Fruit fly (Drosophila melanogaster) whole organism, embryonic: ENCODE measurements around the gene cnc.

Experiments used
- Adf1 ChIP-seq: fragments of 200-800 bp; sonication (Bioruptor generic); IDR thresholded peaks from 2 replicates; pipeline ENCODE4 v1.3.6; 2022; ENCODE audit warnings: missing biosample characterization, missing genetic modification characterization
- Bdp1 ChIP-seq: fragments of 200-800 bp; sonication (Bioruptor generic); optimal IDR thresholded peaks from 3 replicates; lab custom pipeline; 2016; ENCODE audit warnings: missing biosample characterization, missing genetic modification characterization
- Bgb ChIP-seq: fragments of 200-800 bp; sonication (Bioruptor generic); IDR thresholded peaks from 2 replicates; pipeline ENCODE4 v1.3.6; 2022; ENCODE audit warnings: missing biosample characterization, missing genetic modification characterization; ENCODE audit not compliant: partially characterized antibody
- CG12769 ChIP-seq: fragments of 200-800 bp; sonication (Bioruptor generic); optimal IDR thresholded peaks from 2 replicates; lab custom pipeline; 2019; ENCODE audit warnings: missing biosample characterization, mild to moderate bottlenecking, missing genetic modification characterization, moderate library complexity
- CG15696 ChIP-seq: fragments of 200-800 bp; sonication (Bioruptor generic); optimal IDR thresholded peaks from 2 replicates; lab custom pipeline; 2019; ENCODE audit warnings: missing biosample characterization, mild to moderate bottlenecking, missing genetic modification characterization, moderate library complexity
- CG1647 ChIP-seq: fragments of 200-800 bp; sonication (Bioruptor generic); optimal IDR thresholded peaks from 3 replicates; lab custom pipeline; 2016; ENCODE audit warnings: missing biosample characterization, missing genetic modification characterization
- CG17385 ChIP-seq: fragments of 200-800 bp; sonication (Bioruptor generic); optimal IDR thresholded peaks from 3 replicates; lab custom pipeline; 2018; ENCODE audit warnings: missing biosample characterization, mild to moderate bottlenecking, missing genetic modification characterization
- CG2202 ChIP-seq: fragments of 200-800 bp; sonication (Bioruptor generic); optimal IDR thresholded peaks from 2 replicates; lab custom pipeline; 2018; ENCODE audit warnings: missing biosample characterization, mild to moderate bottlenecking, missing genetic modification characterization
- CG3065 ChIP-seq: fragments of 200-800 bp; sonication (Bioruptor generic); optimal IDR thresholded peaks from 2 replicates; lab custom pipeline; 2016; ENCODE audit warnings: missing biosample characterization, missing genetic modification characterization
- CG3407 ChIP-seq: fragments of 200-800 bp; sonication (Bioruptor generic); optimal IDR thresholded peaks from 2 replicates; lab custom pipeline; 2018; ENCODE audit warnings: missing biosample characterization, mild to moderate bottlenecking, missing genetic modification characterization
- CG4617 ChIP-seq: fragments of 200-800 bp; sonication (Bioruptor generic); optimal IDR thresholded peaks from 3 replicates; lab custom pipeline; 2016; ENCODE audit warnings: missing biosample characterization, missing genetic modification characterization, borderline replicate concordance
- CG5180 ChIP-seq: fragments of 200-800 bp; sonication (Bioruptor generic); optimal IDR thresholded peaks from 3 replicates; lab custom pipeline; 2017; ENCODE audit warnings: missing biosample characterization, missing genetic modification characterization, mild to moderate bottlenecking, moderate library complexity, missing genetic modification reagents
- CG6854 ChIP-seq: fragments of 200-800 bp; sonication (Bioruptor generic); optimal IDR thresholded peaks from 3 replicates; lab custom pipeline; 2017; ENCODE audit warnings: missing biosample characterization, mild to moderate bottlenecking, missing genetic modification characterization
- CG7839 ChIP-seq: fragments of 200-800 bp; sonication (Bioruptor generic); optimal IDR thresholded peaks from 3 replicates; lab custom pipeline; 2018; ENCODE audit warnings: missing biosample characterization, mild to moderate bottlenecking, missing genetic modification characterization, moderate library complexity
- CG9797 ChIP-seq: fragments of 200-800 bp; sonication (Bioruptor generic); optimal IDR thresholded peaks from 3 replicates; lab custom pipeline; 2018; ENCODE audit warnings: missing biosample characterization, mild to moderate bottlenecking, missing genetic modification characterization
- CoRest ChIP-seq: fragments of 200-800 bp; sonication (Bioruptor generic); optimal IDR thresholded peaks from 3 replicates; lab custom pipeline; 2018; ENCODE audit warnings: missing biosample characterization, mild to moderate bottlenecking, missing genetic modification characterization, moderate library complexity
- D ChIP-seq, 2 experiments: fragments of 200-800 bp in 1 of 2; fragments of >200 bp in 1 of 2; sonication (Bioruptor generic) in 1 of 2; optimal IDR thresholded peaks; 2 replicates in 1 of 2; 3 replicates in 1 of 2; lab custom pipeline; 2017; ENCODE audit warnings: mild to moderate bottlenecking in 1 of 2, missing biosample characterization in 1 of 2, missing genetic modification characterization in 1 of 2, missing genetic modification reagents in 1 of 2
- Dbx ChIP-seq: fragments of 200-800 bp; sonication (Bioruptor generic); IDR thresholded peaks from 3 replicates; pipeline ENCODE4 v1.3.6; 2022; ENCODE audit warnings: missing biosample characterization, missing genetic modification characterization
- Gug ChIP-seq: fragments of 200-800 bp; sonication (Bioruptor generic); IDR thresholded peaks from 4 replicates; pipeline ENCODE4 v1.3.6; 2022; ENCODE audit warnings: missing biosample characterization, missing genetic modification characterization
- Lim3 ChIP-seq: fragments of 200-800 bp; sonication (Bioruptor generic); IDR thresholded peaks from 2 replicates; pipeline ENCODE4 v1.3.6; 2022; ENCODE audit warnings: missing biosample characterization, missing genetic modification characterization
- Med ChIP-seq: fragments of 200-800 bp; sonication (Bioruptor generic); peaks from one replicate; lab custom pipeline; 2016; ENCODE audit warnings: missing biosample characterization, missing genetic modification characterization, mild to moderate bottlenecking, inconsistent platforms, moderate library complexity
- Sox100B ChIP-seq: fragments of 200-800 bp; sonication (Bioruptor generic); optimal IDR thresholded peaks from 3 replicates; lab custom pipeline; 2018; ENCODE audit warnings: missing biosample characterization, mild to moderate bottlenecking, missing genetic modification characterization
- TFAM ChIP-seq: fragments of 200-800 bp; sonication (Bioruptor generic); optimal IDR thresholded peaks from 2 replicates; lab custom pipeline; 2017; ENCODE audit warnings: missing biosample characterization, missing genetic modification characterization, inconsistent platforms
- bbx ChIP-seq: fragments of 200-800 bp; sonication (Bioruptor generic); IDR thresholded peaks from 2 replicates; pipeline ENCODE4 v1.3.6; 2022; ENCODE audit warnings: missing biosample characterization, missing genetic modification characterization; ENCODE audit not compliant: partially characterized antibody
- dmrt11E ChIP-seq: fragments of 200-800 bp; sonication (Bioruptor generic); optimal IDR thresholded peaks from 3 replicates; lab custom pipeline; 2018; ENCODE audit warnings: missing biosample characterization, mild to moderate bottlenecking, missing genetic modification characterization, moderate library complexity
- ems ChIP-seq: fragments of 200-800 bp; sonication (Bioruptor generic); optimal IDR thresholded peaks from 3 replicates; lab custom pipeline; 2016; ENCODE audit warnings: missing biosample characterization, missing genetic modification characterization
- fd64A ChIP-seq: fragments of 200-800 bp; sonication (Bioruptor generic); optimal IDR thresholded peaks from 3 replicates; lab custom pipeline; 2018; ENCODE audit warnings: missing biosample characterization, mild to moderate bottlenecking, missing genetic modification characterization
- ham ChIP-seq: fragments of 200-800 bp; sonication (Bioruptor generic); IDR thresholded peaks from 2 replicates; pipeline ENCODE4 v1.3.6; 2022; ENCODE audit warnings: missing biosample characterization, missing genetic modification characterization
- kay ChIP-seq: fragments of 200-800 bp; sonication (Bioruptor generic); optimal IDR thresholded peaks from 2 replicates; lab custom pipeline; 2016; ENCODE audit warnings: missing biosample characterization, missing genetic modification characterization
- knrl ChIP-seq: fragments of 200-800 bp; sonication (Bioruptor generic); IDR thresholded peaks from 3 replicates; pipeline ENCODE4 v1.3.6; 2022; ENCODE audit warnings: missing biosample characterization, missing genetic modification characterization; ENCODE audit not compliant: partially characterized antibody
- lmd ChIP-seq: fragments of 200-800 bp; sonication (Bioruptor generic); IDR thresholded peaks from 2 replicates; pipeline ENCODE4 v1.3.6; 2022; ENCODE audit warnings: missing biosample characterization, missing genetic modification characterization
- lola ChIP-seq, 3 experiments: fragments of >200 bp in 2 of 3; fragments of 200-800 bp in 1 of 3; sonication (Bioruptor generic) in 1 of 3; optimal IDR thresholded peaks; 2 replicates each; lab custom pipeline; 2017 to 2019; ENCODE audit warnings: missing biosample characterization in 3 of 3, missing genetic modification characterization in 3 of 3, mild to moderate bottlenecking in 1 of 3, moderate library complexity in 1 of 3
- lov ChIP-seq, 2 experiments: fragments of 200-800 bp in 1 of 2; fragments of >200 bp in 1 of 2; sonication (Bioruptor generic) in 1 of 2; IDR thresholded peaks in 1 of 2; optimal IDR thresholded peaks in 1 of 2; 2 replicates in 1 of 2; 3 replicates in 1 of 2; pipeline versions ENCODE4 v1.3.6 to Lab custom; 2017 to 2022; ENCODE audit warnings: missing biosample characterization in 1 of 2, missing genetic modification characterization in 1 of 2
- maf-S ChIP-seq: fragments of 200-800 bp; sonication (Bioruptor generic); optimal IDR thresholded peaks from 2 replicates; lab custom pipeline; 2016; ENCODE audit warnings: missing biosample characterization, missing genetic modification characterization
- mirr ChIP-seq: fragments of 200-800 bp; sonication (Bioruptor generic); optimal IDR thresholded peaks from 3 replicates; lab custom pipeline; 2018; ENCODE audit warnings: missing biosample characterization, mild to moderate bottlenecking, missing genetic modification characterization
- pan ChIP-seq, 4 experiments: fragments of >200 bp in 3 of 4; fragments of 200-800 bp in 1 of 4; sonication (Bioruptor generic) in 1 of 4; optimal IDR thresholded peaks in 3 of 4; IDR thresholded peaks in 1 of 4; 2 replicates each; pipeline versions ENCODE4 v1.3.6 to Lab custom; 2017 to 2022; ENCODE audit warnings: missing biosample characterization in 2 of 4, missing genetic modification characterization in 2 of 4, mixed read lengths in 1 of 4
- pb ChIP-seq: fragments of 200-800 bp; sonication (Bioruptor generic); optimal IDR thresholded peaks from 3 replicates; lab custom pipeline; 2016; ENCODE audit warnings: missing biosample characterization, missing genetic modification characterization
- pfk ChIP-seq: fragments of 200-800 bp; sonication (Bioruptor generic); optimal IDR thresholded peaks from 2 replicates; lab custom pipeline; 2018; ENCODE audit warnings: missing biosample characterization, mild to moderate bottlenecking, missing genetic modification characterization, moderate library complexity
- phol ChIP-seq: fragments of 200-800 bp; sonication (Bioruptor generic); optimal IDR thresholded peaks from 3 replicates; lab custom pipeline; 2018; ENCODE audit warnings: missing biosample characterization, mild to moderate bottlenecking, missing genetic modification characterization, moderate library complexity
- ro ChIP-seq: fragments of 200-800 bp; sonication (Bioruptor generic); IDR thresholded peaks from 2 replicates; pipeline ENCODE4 v1.3.6; 2022; ENCODE audit warnings: missing biosample characterization, missing genetic modification characterization
- row ChIP-seq: fragments of 200-800 bp; sonication (Bioruptor generic); IDR thresholded peaks from 3 replicates; pipeline ENCODE4 v1.3.6; 2022; ENCODE audit warnings: missing biosample characterization, missing genetic modification characterization
- sd ChIP-seq: fragments of 200-800 bp; sonication (Bioruptor generic); optimal IDR thresholded peaks from 3 replicates; lab custom pipeline; 2018; ENCODE audit warnings: missing biosample characterization, mild to moderate bottlenecking, missing genetic modification characterization, moderate library complexity
- sima ChIP-seq: fragments of 200-800 bp; sonication (Bioruptor generic); optimal IDR thresholded peaks from 2 replicates; lab custom pipeline; 2016; ENCODE audit warnings: missing biosample characterization, missing genetic modification characterization
- sqz ChIP-seq: fragments of 200-800 bp; sonication (Bioruptor generic); optimal IDR thresholded peaks from 3 replicates; lab custom pipeline; 2018; ENCODE audit warnings: missing biosample characterization, mild to moderate bottlenecking, missing genetic modification characterization
- tgo ChIP-seq: fragments of 200-800 bp; sonication (Bioruptor generic); IDR thresholded peaks from 3 replicates; pipeline ENCODE4 v1.3.6; 2022; ENCODE audit warnings: missing biosample characterization, missing genetic modification characterization
- tio ChIP-seq: fragments of 200-800 bp; sonication (Bioruptor generic); optimal IDR thresholded peaks from 2 replicates; lab custom pipeline; 2017; ENCODE audit warnings: missing biosample characterization, missing genetic modification characterization, inconsistent platforms
- vnd ChIP-seq: fragments of 200-800 bp; sonication (Bioruptor generic); IDR thresholded peaks from 3 replicates; pipeline ENCODE4 v1.3.6; 2022; ENCODE audit warnings: missing biosample characterization, missing genetic modification characterization; ENCODE audit not compliant: partially characterized antibody

The cnc gene

DNA sequence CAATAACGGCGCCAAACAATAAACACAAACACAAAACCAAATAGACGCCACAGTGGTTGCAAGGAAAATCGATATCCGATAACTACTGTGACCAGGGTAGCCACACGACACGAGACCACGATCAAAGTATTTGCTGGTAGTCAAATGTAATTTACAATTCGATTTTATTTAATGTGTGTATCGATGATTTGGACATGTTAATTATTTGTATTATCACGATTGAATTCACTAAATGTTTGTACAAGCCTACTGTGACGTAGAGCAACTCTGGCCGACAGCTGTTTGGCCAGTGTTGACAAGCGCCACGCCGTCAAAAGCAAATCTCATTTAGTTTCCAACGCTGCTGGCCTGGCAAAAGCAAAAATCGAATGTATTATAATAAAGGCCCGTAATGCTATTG lies 24.7 kb upstream of the cnc start, which contains the start of the genes Rad60 and EloA (continued):
- peak; percentile 79 for TF ChIP-seq phol (tag; lab: Kevin White, UChicago)
- TF ChIP-seq CG6854: no peak
- TF ChIP-seq knrl (GFP tag; lab: Robert Waterston, UW): peak; percentile 64
- TF ChIP-seq fd64A (GFP tag; lab: Kevin White, UChicago): peak; percentile 28
- peak; percentile 64 for TF ChIP-seq CG3065
- peak; percentile 51 for TF ChIP-seq CG9797 (GFP tag; lab: Kevin White, UChicago)
- TF ChIP-seq Bdp1 (GFP tag; lab: Kevin White, UChicago): peak; percentile 82
- peak in 1 of 3 experiments; percentile 50 for TF ChIP-seq lola (GFP tag; optimal IDR thresholded peaks at IDR 0.05; lab: Kevin White, UChicago)
- TF ChIP-seq bbx (GFP tag; lab: Robert Waterston, UW): peak; percentile 72
- 0 out of 2 replicates have a peak, but pooled peaks have one; percentile 9 for TF ChIP-seq ro (GFP tag; lab: Robert Waterston, UW)
- peak; percentile 49 for TF ChIP-seq Adf1
- no peak for TF ChIP-seq lov (optimal IDR thresholded peaks at IDR 0.05; lab: Kevin White, UChicago)
- 0 out of 3 replicates have a peak, but pooled peaks have one; percentile 46 for TF ChIP-seq lov (GFP tag; IDR thresholded peaks at IDR 0.05; lab: Robert Waterston, UW)
- peak; percentile 74 for TF ChIP-seq Bgb (GFP tag; lab: Robert Waterston, UW)
- peak; percentile 95 for TF ChIP-seq CG4617 (GFP tag; lab: Kevin White, UChicago)
- no peak for TF ChIP-seq sima (GFP tag; lab: Kevin White, UChicago)
- peak; percentile 25 for TF ChIP-seq sd (tag; lab: Kevin White, UChicago)
- no peak for TF ChIP-seq Lim3 (GFP tag; lab: Robert Waterston, UW)
- peak; percentile 72 for TF ChIP-seq mirr (GFP tag; lab: Kevin White, UChicago)
- TF ChIP-seq dmrt11E: peak; percentile 63
- peak; percentile 83 for TF ChIP-seq row (GFP tag; lab: Robert Waterston, UW)
- TF ChIP-seq CG5180 (GFP tag; lab: Kevin White, UChicago): no peak
- TF ChIP-seq Gug: peak; percentile 59
- TF ChIP-seq CG7839 (tag; lab: Kevin White, UChicago): peak; percentile 64
- TF ChIP-seq maf-S (GFP tag; lab: Kevin White, UChicago): peak; percentile 85
- peak; percentile 54; the same call in 2 of the 3 replicates for TF ChIP-seq tgo (GFP tag; lab: Robert Waterston, UW)
- peak; percentile 99 for TF ChIP-seq Med (GFP tag; lab: Kevin White, UChicago)
- peak; percentile 83 for TF ChIP-seq ems (GFP tag; lab: Kevin White, UChicago)
- TF ChIP-seq CG15696 (tag; lab: Kevin White, UChicago): peak; percentile 48
- peak; percentile 68 for TF ChIP-seq CoRest (tag; lab: Kevin White, UChicago)
- TF ChIP-seq CG3407 (GFP tag; lab: Kevin White, UChicago): no peak
- TF ChIP-seq Dbx (GFP tag; lab: Robert Waterston, UW): peak; percentile 78; the same call in 2 of the 3 replicates
- peak; percentile 39 for TF ChIP-seq kay (GFP tag; lab: Kevin White, UChicago)
- no peak for TF ChIP-seq pfk (GFP tag; lab: Kevin White, UChicago)
- peak; percentile 62 for TF ChIP-seq tio (GFP tag; lab: Kevin White, UChicago)
- TF ChIP-seq pb (GFP tag; lab: Kevin White, UChicago): peak; percentile 42
- peak; percentile 52 for TF ChIP-seq CG2202 (tag; lab: Kevin White, UChicago)
- TF ChIP-seq Sox100B (GFP tag; lab: Kevin White, UChicago): peak; percentile 49
- TF ChIP-seq TFAM (GFP tag; lab: Kevin White, UChicago): no peak
- TF ChIP-seq sqz (GFP tag; lab: Kevin White, UChicago): peak; percentile 2
- TF ChIP-seq lmd (GFP tag; lab: Robert Waterston, UW): peak; percentile 55; the same call in 1 of the 2 replicates
- TF ChIP-seq D (optimal IDR thresholded peaks at IDR 0.05; lab: Kevin White, UChicago): peak; percentile 42
- TF ChIP-seq D (GFP tag; optimal IDR thresholded peaks at IDR 0.05; lab: Kevin White, UChicago): peak; percentile 29
- TF ChIP-seq ham (GFP tag; lab: Robert Waterston, UW): no peak
- TF ChIP-seq CG12769 (tag; lab: Kevin White, UChicago): peak; percentile 80
- peak; percentile 73 for TF ChIP-seq CG1647 (GFP tag; lab: Kevin White, UChicago)
- peak; percentile 56 for TF ChIP-seq CG17385 (GFP tag; lab: Kevin White, UChicago)
- peak; percentile 41; the same call in 1 of the 3 replicates for TF ChIP-seq vnd
- no peak for TF ChIP-seq pan (optimal IDR thresholded peaks at IDR 0.05; lab: Kevin White, UChicago)
- peak in 1 of 2 experiments; percentile 84 for TF ChIP-seq pan (GFP tag; optimal IDR thresholded peaks at IDR 0.05 in 1 of 2, IDR thresholded peaks at IDR 0.05 in 1 of 2)
